Worm (Caenorhabditis elegans) whole organism, young adult: Measurements from ENCODE around the gene pix-1.

ENCODE experiments used
- B0019.2 ChIP-seq: fragments of 200-800 bp; sonication (Bioruptor generic); conservative IDR thresholded peaks from 2 replicates; pipeline ENCODE4 v1.3.6; 2022; ENCODE audit warnings: missing genetic modification reagents, missing genetic modification characterization, missing compliant biosample characterization
- B0261.1 ChIP-seq: sonication (generic microtip); optimal IDR thresholded peaks from 2 replicates; lab custom pipeline; 2016; ENCODE audit warnings: mild to moderate bottlenecking, missing genetic modification characterization, moderate library complexity, missing compliant biosample characterization
- C17E4.6 ChIP-seq: fragments of 200-800 bp; sonication (Bioruptor generic); IDR thresholded peaks from 2 replicates; pipeline ENCODE4 v1.3.6; 2022; ENCODE audit warnings: missing genetic modification reagents, missing genetic modification characterization, missing compliant biosample characterization
- F10E7.11 ChIP-seq: sonication (generic microtip); optimal IDR thresholded peaks from 2 replicates; lab custom pipeline; 2017; ENCODE audit warnings: mild to moderate bottlenecking, missing genetic modification characterization, moderate library complexity, missing compliant biosample characterization
- F22D6.2 ChIP-seq: sonication (generic microtip); optimal IDR thresholded peaks from 2 replicates; lab custom pipeline; 2016; ENCODE audit warnings: mild to moderate bottlenecking, missing genetic modification characterization, missing compliant biosample characterization
- F37B4.10 ChIP-seq: fragments of 200-800 bp; sonication (Bioruptor generic); IDR thresholded peaks from 2 replicates; pipeline ENCODE4 v1.3.6; 2022; ENCODE audit warnings: missing genetic modification characterization, missing compliant biosample characterization
- F39B2.1 ChIP-seq: fragments of 200-800 bp; sonication (Bioruptor generic); IDR thresholded peaks from 2 replicates; pipeline ENCODE4 v1.3.6; 2022; ENCODE audit warnings: missing genetic modification reagents, missing genetic modification characterization, missing compliant biosample characterization
- F52B5.7 ChIP-seq: sonication (generic microtip); optimal IDR thresholded peaks from 2 replicates; lab custom pipeline; 2016; ENCODE audit warnings: mild to moderate bottlenecking, missing genetic modification characterization, missing compliant biosample characterization
- F57A8.1 ChIP-seq: fragments of 200-800 bp; sonication (Bioruptor generic); optimal IDR thresholded peaks from 2 replicates; lab custom pipeline; 2018; ENCODE audit warnings: mild to moderate bottlenecking, missing genetic modification characterization, moderate library complexity, missing compliant biosample characterization
- K12H6.12 ChIP-seq: fragments of 200-800 bp; sonication (Bioruptor generic); optimal IDR thresholded peaks from 2 replicates; lab custom pipeline; 2018; ENCODE audit warnings: mild to moderate bottlenecking, missing genetic modification characterization, missing compliant biosample characterization
- T07F8.4 ChIP-seq: sonication (generic microtip); optimal IDR thresholded peaks from 2 replicates; lab custom pipeline; 2016; ENCODE audit warnings: mild to moderate bottlenecking, missing genetic modification characterization, moderate library complexity, missing compliant biosample characterization
- Y67H2A.10 ChIP-seq: fragments of 200-800 bp; sonication (Bioruptor generic); conservative IDR thresholded peaks from 2 replicates; pipeline ENCODE4 v1.3.6; 2022; ENCODE audit warnings: missing genetic modification reagents, missing genetic modification characterization, missing compliant biosample characterization
- ama-1 ChIP-seq, 3 experiments: fragments of 150-350 bp in 1 of 3; sonication (generic microtip) in 2 of 3; optimal IDR thresholded peaks; 2 replicates each; lab custom pipeline; 2014 to 2018; ENCODE audit warnings: missing biosample characterization in 2 of 3, missing genetic modification characterization in 2 of 3, missing genetic modification reagents in 2 of 3
- aptf-2 ChIP-seq: fragments of 200-800 bp; sonication (Bioruptor generic); conservative IDR thresholded peaks from 2 replicates; pipeline ENCODE4 v1.3.6; 2022; ENCODE audit warnings: missing genetic modification reagents, missing genetic modification characterization, missing compliant biosample characterization
- athp-1 ChIP-seq: sonication (generic microtip); optimal IDR thresholded peaks from 2 replicates; lab custom pipeline; 2017; ENCODE audit warnings: mild to moderate bottlenecking, missing genetic modification characterization, missing compliant biosample characterization
- attf-5 ChIP-seq: fragments of 200-800 bp; sonication (Bioruptor generic); optimal IDR thresholded peaks from 2 replicates; lab custom pipeline; 2018; ENCODE audit warnings: mild to moderate bottlenecking, missing genetic modification characterization, missing compliant biosample characterization
- attf-6 ChIP-seq: fragments of 200-800 bp; sonication (Bioruptor generic); IDR thresholded peaks from 2 replicates; pipeline ENCODE4 v1.3.6; 2022; ENCODE audit warnings: missing genetic modification reagents, missing genetic modification characterization, missing compliant biosample characterization
- bed-2 ChIP-seq: fragments of 200-800 bp; sonication (Bioruptor generic); IDR thresholded peaks from 2 replicates; pipeline ENCODE4 v1.3.6; 2022; ENCODE audit warnings: missing genetic modification reagents, missing genetic modification characterization, missing compliant biosample characterization
- cebp-1 ChIP-seq, 2 experiments: fragments of 200-800 bp in 1 of 2; sonication (Bioruptor generic) in 1 of 2; sonication (generic microtip) in 1 of 2; IDR thresholded peaks in 1 of 2; optimal IDR thresholded peaks in 1 of 2; 2 replicates each; pipeline versions ENCODE4 v1.3.6 to Lab custom; 2017 to 2022; ENCODE audit warnings: missing compliant biosample characterization in 2 of 2, missing genetic modification characterization in 2 of 2, mild to moderate bottlenecking in 1 of 2, missing genetic modification reagents in 1 of 2, moderate library complexity in 1 of 2
- cebp-2 ChIP-seq: fragments of 200-800 bp; sonication (Bioruptor generic); IDR thresholded peaks from 2 replicates; pipeline ENCODE4 v1.3.6; 2022; ENCODE audit warnings: missing genetic modification characterization, missing compliant biosample characterization
- ceh-100 ChIP-seq: fragments of 200-800 bp; sonication (Bioruptor generic); IDR thresholded peaks from 2 replicates; pipeline ENCODE4 v1.3.6; 2022; ENCODE audit warnings: missing genetic modification reagents, missing genetic modification characterization, missing compliant biosample characterization
- ceh-91 ChIP-seq: fragments of 200-800 bp; sonication (Bioruptor generic); IDR thresholded peaks from 2 replicates; pipeline ENCODE4 v1.3.6; 2022; ENCODE audit warnings: missing genetic modification reagents, missing genetic modification characterization, missing compliant biosample characterization
- chd-7 ChIP-seq: sonication (generic microtip); optimal IDR thresholded peaks from 2 replicates; lab custom pipeline; 2016; ENCODE audit warnings: mild to moderate bottlenecking, missing genetic modification characterization, moderate library complexity, missing compliant biosample characterization
- dpff-1 ChIP-seq: sonication (generic microtip); optimal IDR thresholded peaks from 2 replicates; lab custom pipeline; 2017; ENCODE audit warnings: mild to moderate bottlenecking, missing genetic modification characterization, missing compliant biosample characterization
- dpl-1 ChIP-seq: fragments of 150-350 bp; optimal IDR thresholded peaks from 2 replicates; lab custom pipeline; 2014; ENCODE audit warnings: missing biosample characterization, missing genetic modification reagents, missing genetic modification characterization
- egl-18 ChIP-seq: fragments of 200-800 bp; sonication (Bioruptor generic); IDR thresholded peaks from 2 replicates; pipeline ENCODE4 v1.3.6; 2022; ENCODE audit warnings: missing genetic modification reagents, missing genetic modification characterization, missing compliant biosample characterization
- ekl-4 ChIP-seq: fragments of 200-800 bp; sonication (Bioruptor generic); IDR thresholded peaks from 2 replicates; pipeline ENCODE4 v1.3.6; 2022; ENCODE audit warnings: missing genetic modification reagents, missing genetic modification characterization, missing compliant biosample characterization
- him-1 ChIP-seq: sonication (generic microtip); optimal IDR thresholded peaks from 2 replicates; lab custom pipeline; 2016; ENCODE audit warnings: missing genotype, missing genetic modification reagents, missing genetic modification characterization, missing compliant biosample characterization
- hlh-26 ChIP-seq: fragments of 200-800 bp; sonication (Bioruptor generic); conservative IDR thresholded peaks from 2 replicates; pipeline ENCODE4 v1.3.6; 2022; ENCODE audit warnings: missing genetic modification reagents, missing genetic modification characterization, missing compliant biosample characterization
- hmg-1.2 ChIP-seq: fragments of 200-800 bp; sonication (Bioruptor generic); IDR thresholded peaks from 2 replicates; pipeline ENCODE4 v1.3.6; 2022; ENCODE audit warnings: missing genetic modification reagents, missing genetic modification characterization, missing compliant biosample characterization
- let-526 ChIP-seq: fragments of 200-800 bp; sonication (Bioruptor generic); IDR thresholded peaks from 2 replicates; pipeline ENCODE4 v1.3.6; 2022; ENCODE audit warnings: missing genetic modification reagents, missing genetic modification characterization, missing compliant biosample characterization
- lin-54 ChIP-seq: fragments of 200-800 bp; sonication (Bioruptor generic); optimal IDR thresholded peaks from 2 replicates; lab custom pipeline; 2018; ENCODE audit warnings: mild to moderate bottlenecking, missing genetic modification characterization, missing compliant biosample characterization
- lir-1 ChIP-seq: fragments of 200-800 bp; sonication (Bioruptor generic); conservative IDR thresholded peaks from 2 replicates; pipeline ENCODE4 v1.3.6; 2022; ENCODE audit warnings: missing genetic modification reagents, missing genetic modification characterization, missing compliant biosample characterization
- lsy-27 ChIP-seq: sonication (generic microtip); optimal IDR thresholded peaks from 2 replicates; lab custom pipeline; 2017; ENCODE audit warnings: missing genetic modification characterization, mild to moderate bottlenecking, missing compliant biosample characterization, antibody characterized with exemption, missing genotype, borderline replicate concordance; ENCODE audit not compliant: insufficient read depth
- madf-3 ChIP-seq: fragments of 200-800 bp; sonication (Bioruptor generic); IDR thresholded peaks from 2 replicates; pipeline ENCODE4 v1.3.6; 2022; ENCODE audit warnings: missing genetic modification reagents, missing genetic modification characterization, missing compliant biosample characterization
- mxl-1 ChIP-seq: sonication (generic microtip); optimal IDR thresholded peaks from 2 replicates; lab custom pipeline; 2016; ENCODE audit warnings: missing genetic modification characterization, missing compliant biosample characterization
- nfya-2 ChIP-seq: fragments of 200-800 bp; sonication (Bioruptor generic); IDR thresholded peaks from 2 replicates; pipeline ENCODE4 v1.3.6; 2022; ENCODE audit warnings: missing genetic modification reagents, missing genetic modification characterization, missing compliant biosample characterization
- rcor-1 ChIP-seq: fragments of 200-800 bp; sonication (Bioruptor generic); IDR thresholded peaks from 2 replicates; pipeline ENCODE4 v1.3.6; 2022; ENCODE audit warnings: missing genetic modification reagents, missing genetic modification characterization, missing compliant biosample characterization
- somi-1 ChIP-seq: fragments of 200-800 bp; sonication (Bioruptor generic); optimal IDR thresholded peaks from 2 replicates; lab custom pipeline; 2018; ENCODE audit warnings: mild to moderate bottlenecking, missing genetic modification characterization, missing compliant biosample characterization
- sptf-2 ChIP-seq: fragments of 200-800 bp; sonication (Bioruptor generic); optimal IDR thresholded peaks from 2 replicates; lab custom pipeline; 2018; ENCODE audit warnings: mild to moderate bottlenecking, missing genetic modification characterization, missing compliant biosample characterization
- ztf-18 ChIP-seq: sonication (generic microtip); optimal IDR thresholded peaks from 2 replicates; lab custom pipeline; 2016; ENCODE audit warnings: missing genotype, mild to moderate bottlenecking, missing genetic modification characterization, missing compliant biosample characterization
- ztf-22 ChIP-seq: fragments of 200-800 bp; sonication (Bioruptor generic); optimal IDR thresholded peaks from 2 replicates; lab custom pipeline; 2018; ENCODE audit warnings: mild to moderate bottlenecking, missing genetic modification characterization, moderate library complexity, missing compliant biosample characterization
- ztf-3 ChIP-seq: fragments of 200-800 bp; sonication (Bioruptor generic); optimal IDR thresholded peaks from 2 replicates; lab custom pipeline; 2018; ENCODE audit warnings: mild to moderate bottlenecking, missing genetic modification characterization, missing compliant biosample characterization

Gene pix-1

DNA sequence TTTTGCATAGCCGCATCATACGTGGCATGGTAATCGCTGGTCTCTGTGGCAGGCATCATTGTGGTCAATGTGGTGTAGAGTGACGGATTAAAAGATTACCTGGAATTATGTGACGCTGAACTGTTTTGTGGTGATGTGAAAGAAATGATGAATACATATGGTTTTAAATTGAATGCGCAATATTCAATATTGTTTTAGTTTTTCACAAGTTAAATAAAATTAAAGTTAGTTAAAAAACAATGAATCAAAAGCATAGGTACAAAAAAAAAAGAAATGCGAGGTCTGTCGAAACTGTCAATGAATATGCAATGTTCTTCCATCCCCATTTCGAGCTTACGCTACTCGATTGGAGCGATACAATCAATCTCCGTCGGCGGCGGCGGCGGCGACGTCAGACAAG, 15.2 kb upstream of the pix-1 start, which contains the start of gene K02D3.2:
Gene K02D3.2 (minus strand): TSS at position 101 of the 400 bp plus-strand sequence.
- TF ChIP-seq ztf-3: no peak
- no peak for TF ChIP-seq cebp-2 (GFP tag; lab: Robert Waterston, UW)
- no peak for TF ChIP-seq F22D6.2 (tag; lab: Kevin White, UChicago)
- no peak for TF ChIP-seq attf-6 (GFP tag; lab: Robert Waterston, UW)
- TF ChIP-seq rcor-1 (GFP tag; lab: Robert Waterston, UW): no peak
- TF ChIP-seq B0261.1: no peak
- no peak for TF ChIP-seq lin-54 (GFP tag; lab: Kevin White, UChicago)
- TF ChIP-seq ekl-4 (GFP tag; lab: Robert Waterston, UW): no peak
- no peak for TF ChIP-seq madf-3
- no peak for TF ChIP-seq ztf-22 (GFP tag; lab: Kevin White, UChicago)
- TF ChIP-seq dpl-1: no peak
- no peak for TF ChIP-seq chd-7 (tag; lab: Kevin White, UChicago)
- TF ChIP-seq hmg-1.2 (GFP tag; lab: Robert Waterston, UW): no peak
- no peak for TF ChIP-seq B0019.2 (GFP tag; lab: Robert Waterston, UW)
- no peak for TF ChIP-seq T07F8.4 (tag; lab: Kevin White, UChicago)
- TF ChIP-seq F39B2.1 (GFP tag; lab: Robert Waterston, UW): no peak
- no peak for TF ChIP-seq ceh-91
- TF ChIP-seq C17E4.6 (GFP tag; lab: Robert Waterston, UW): no peak
- TF ChIP-seq, all 124 proteins: peak for 0

DNA sequence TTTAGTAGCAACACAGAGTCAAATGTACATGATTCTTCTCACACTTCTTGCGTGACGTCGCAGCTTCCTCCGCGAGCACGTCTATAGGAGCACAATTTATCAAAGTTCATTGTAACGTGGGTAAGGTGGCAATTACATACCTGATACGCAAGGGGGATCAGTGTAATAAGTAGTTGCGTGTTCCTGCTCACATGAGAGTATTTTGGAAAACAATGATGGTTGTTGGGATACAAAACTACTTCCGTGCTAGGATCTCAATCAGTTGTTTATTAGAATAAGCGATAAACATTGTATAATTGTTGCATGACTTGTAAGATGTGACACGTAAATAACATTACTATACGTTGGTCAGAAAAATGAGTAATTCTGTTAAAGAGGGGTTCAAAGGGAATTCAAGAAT, 14.1 kb upstream of the pix-1 start:
- no peak for TF ChIP-seq lir-1 (GFP tag; lab: Robert Waterston, UW)
- no peak for TF ChIP-seq let-526 (GFP tag; lab: Robert Waterston, UW)
- TF ChIP-seq Y67H2A.10 (GFP tag; lab: Robert Waterston, UW): no peak
- no peak for TF ChIP-seq nfya-2 (GFP tag; lab: Robert Waterston, UW)
- TF ChIP-seq ceh-100 (GFP tag; lab: Robert Waterston, UW): no peak
- no peak for TF ChIP-seq attf-5 (GFP tag; lab: Kevin White, UChicago)
- TF ChIP-seq F52B5.7 (tag; lab: Kevin White, UChicago): no peak
- TF ChIP-seq sptf-2 (GFP tag; lab: Kevin White, UChicago): no peak
- no peak for TF ChIP-seq cebp-1 (GFP tag; IDR thresholded peaks at IDR 0.05; lab: Robert Waterston, UW)
- TF ChIP-seq cebp-1 (tag; optimal IDR thresholded peaks at IDR 0.05; lab: Kevin White, UChicago): no peak
- TF ChIP-seq cebp-2 (GFP tag; lab: Robert Waterston, UW): no peak

DNA sequence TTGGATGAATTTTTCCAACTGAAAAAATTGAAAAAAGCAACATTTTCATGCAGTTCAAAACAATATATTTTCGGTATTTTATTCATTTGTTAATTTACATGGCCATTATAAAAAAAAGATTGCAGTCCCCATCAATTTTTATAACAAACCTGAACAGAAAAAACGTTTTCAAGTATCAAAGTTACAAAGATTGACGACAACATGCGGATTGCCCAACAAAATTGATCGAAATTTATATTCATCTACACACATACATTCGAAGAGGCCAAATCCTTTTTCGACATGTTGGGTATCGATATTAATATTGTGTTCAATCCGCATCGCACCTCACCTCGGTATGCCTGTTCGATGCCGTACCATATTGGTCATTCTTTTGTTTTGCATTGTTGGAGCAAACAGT, 13.2 kb upstream of the pix-1 start, which contains the start of gene K11E4.1:
Gene K11E4.1 (plus strand): TSS at position 301 of the 400 bp plus-strand sequence.
- TF ChIP-seq F10E7.11 (tag; lab: Kevin White, UChicago) (no peak), F37B4.10 (GFP tag; lab: Robert Waterston, UW) (no peak), athp-1 (tag; lab: Kevin White, UChicago) (no peak), ama-1 (optimal IDR thresholded peaks at IDR 0.05; lab: Kevin White, UChicago) (no peak), ama-1 (GFP tag; optimal IDR thresholded peaks at IDR 0.05; lab: Kevin White, UChicago) (no peak), him-1 (tag; lab: Kevin White, UChicago) (no peak), F57A8.1 (GFP tag; lab: Kevin White, UChicago) (no peak), dpff-1 (no peak), mxl-1 (no peak), somi-1 (GFP tag; lab: Kevin White, UChicago) (no peak), rcor-1 (GFP tag; lab: Robert Waterston, UW) (no peak), egl-18 (no peak), hlh-26 (GFP tag; lab: Robert Waterston, UW) (no peak), ztf-18 (tag; lab: Kevin White, UChicago) (no peak), K12H6.12 (tag; lab: Kevin White, UChicago) (no peak), lsy-27 (tag; lab: Kevin White, UChicago) (no peak), bed-2 (GFP tag; lab: Robert Waterston, UW) (no peak), aptf-2 (GFP tag; lab: Robert Waterston, UW) (no peak), attf-5 (GFP tag; lab: Kevin White, UChicago) (no peak)
